Fruit fly (Drosophila melanogaster) S2 (cell line): Measurements from ENCODE around the gene enc.

Source experiments
- CG8478 ChIP-seq: fragments of >200 bp; optimal IDR thresholded peaks from 2 replicates; lab custom pipeline; 2018
- CTCF ChIP-seq, 2 experiments: fragments of >200 bp; optimal IDR thresholded peaks; 2 replicates each; lab custom pipeline; 2018

- TF ChIP-seq CTCF (optimal IDR thresholded peaks at IDR 0.05; lab: Kevin White, UChicago) (no peak), CG8478 (lab: Kevin White, UChicago) (no peak)
Measured at dm6 chr3L:3801813-3802212, 16.7 kb upstream of the enc start.
